Fruit fly (Drosophila melanogaster): ENCODE measurements around the gene AMPKalpha.

AMPKalpha gene

DNA sequence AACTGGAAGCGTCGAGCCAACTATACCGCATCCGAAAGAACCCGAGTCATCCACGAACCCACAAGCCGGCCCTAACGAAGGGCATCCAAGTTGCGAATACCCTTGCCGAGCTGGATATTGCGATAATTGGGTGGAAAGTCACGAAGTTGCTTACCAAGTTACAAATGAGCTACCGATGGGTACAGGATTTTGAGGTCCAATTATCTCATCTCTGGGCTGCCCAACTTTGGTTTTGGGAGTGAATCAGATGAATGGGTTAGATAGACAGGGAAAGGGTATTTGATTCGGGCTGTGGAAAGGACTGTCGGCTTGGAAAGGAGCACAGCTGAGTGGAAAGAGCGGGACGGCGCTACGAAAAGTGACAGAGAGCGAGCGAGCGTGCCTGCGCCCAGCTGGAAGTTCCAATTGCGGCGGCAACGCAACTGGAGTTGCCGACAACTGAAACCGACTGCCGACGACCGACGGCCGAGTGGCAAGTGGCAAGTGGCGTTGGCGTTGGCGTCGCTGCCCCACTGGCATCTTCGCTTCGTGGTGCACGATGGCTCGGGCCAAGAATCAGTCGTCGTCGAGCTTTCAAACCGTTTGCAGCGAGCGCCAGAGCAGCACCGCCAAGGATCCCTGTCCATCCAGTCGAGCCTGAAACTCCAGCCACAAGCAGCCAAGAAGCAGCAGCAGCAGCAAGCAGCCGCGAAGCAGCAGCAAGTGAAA lies 36.0 kb downstream of the AMPKalpha start (continued):
- peak; percentile 23 for TF ChIP-seq Smox (GFP tag; optimal IDR thresholded peaks at IDR 0.05)
- TF ChIP-seq acj6 (GFP tag; optimal IDR thresholded peaks at IDR 0.05) = peak; percentile 37
- TF ChIP-seq Sox102F (GFP tag; optimal IDR thresholded peaks at IDR 0.05) = no peak
- no peak for TF ChIP-seq CG6854 (GFP tag; optimal IDR thresholded peaks at IDR 0.05)
- TF ChIP-seq fkh (GFP tag; optimal IDR thresholded peaks at IDR 0.05) = no peak
- peak; percentile 50 for TF ChIP-seq CG7368 (GFP tag; optimal IDR thresholded peaks at IDR 0.05)
- no peak for TF ChIP-seq Gug (GFP tag; IDR thresholded peaks at IDR 0.05)
- TF ChIP-seq Lpt (GFP tag; optimal IDR thresholded peaks at IDR 0.05) = no peak
- TF ChIP-seq pdm3 (GFP tag; optimal IDR thresholded peaks at IDR 0.05) = peak; percentile 25
- TF ChIP-seq CG3919 (GFP tag; optimal IDR thresholded peaks at IDR 0.05) = peak; percentile 53
- no peak for TF ChIP-seq dsx (GFP tag; optimal IDR thresholded peaks at IDR 0.05; ENCODE audit: poor library complexity, severe bottlenecking)
- peak; percentile 27 for TF ChIP-seq Ets96B (tag; optimal IDR thresholded peaks at IDR 0.05)
- TF ChIP-seq Eip78C (GFP tag) = peak; percentile 75
- TF ChIP-seq CG8319 (GFP tag; optimal IDR thresholded peaks at IDR 0.05) = no peak
- peak; percentile 23 for TF ChIP-seq CG11902 (GFP tag; optimal IDR thresholded peaks at IDR 0.05)
- peak; percentile 10 for TF ChIP-seq lz (GFP tag; optimal IDR thresholded peaks at IDR 0.05)
- TF ChIP-seq net (GFP tag; optimal IDR thresholded peaks at IDR 0.05) = no peak
- TF ChIP-seq CG9139 (GFP tag; optimal IDR thresholded peaks at IDR 0.05) = peak; percentile 23

DNA sequence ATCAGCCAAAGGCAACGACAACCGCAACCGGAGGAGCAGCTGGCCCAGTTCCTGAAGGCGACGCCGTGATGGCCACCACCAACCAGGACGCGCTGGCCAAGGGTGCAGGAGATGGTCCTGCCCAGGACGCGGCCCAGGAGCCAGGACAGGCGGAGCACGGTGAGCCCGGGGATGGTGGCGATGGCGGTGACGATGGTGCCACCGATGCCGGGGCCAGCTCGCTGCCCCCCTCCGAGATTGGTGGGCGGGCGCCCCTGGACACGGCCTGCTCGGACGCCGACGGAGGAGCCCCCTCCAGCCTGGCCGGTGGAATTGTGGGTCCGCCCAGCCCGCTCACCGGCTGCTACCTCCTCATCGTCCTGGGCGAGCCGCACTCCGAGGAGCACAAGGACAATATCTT lies 38.9 kb downstream of the AMPKalpha start:
- TF ChIP-seq Ets96B (tag; optimal IDR thresholded peaks at IDR 0.05) (no peak), CG6808 (GFP tag; optimal IDR thresholded peaks at IDR 0.05) (no peak), Blimp-1 (GFP tag; optimal IDR thresholded peaks at IDR 0.05) (no peak), fd85E (GFP tag; optimal IDR thresholded peaks at IDR 0.05) (no peak), cyc (GFP tag; optimal IDR thresholded peaks at IDR 0.05) (no peak), CG4318 (GFP tag; optimal IDR thresholded peaks at IDR 0.05) (no peak), Eip93F (GFP tag; optimal IDR thresholded peaks at IDR 0.05) (no peak), CG6854 (GFP tag; optimal IDR thresholded peaks at IDR 0.05) (no peak), Met (GFP tag; optimal IDR thresholded peaks at IDR 0.05) (no peak), CG6792 (GFP tag; optimal IDR thresholded peaks at IDR 0.05) (no peak), Sox15 (GFP tag; optimal IDR thresholded peaks at IDR 0.05) (no peak), eg (GFP tag; IDR thresholded peaks at IDR 0.05) (no peak), Sox102F (GFP tag; optimal IDR thresholded peaks at IDR 0.05) (no peak), CG9139 (GFP tag; optimal IDR thresholded peaks at IDR 0.05) (no peak)

Measured in whole organism, prepupa.